Fruit fly (Drosophila melanogaster) S2 (cell line): Measurements from ENCODE around the gene CG2574.

Source experiments
- CG8478 ChIP-seq: fragments of >200 bp; optimal IDR thresholded peaks from 2 replicates; lab custom pipeline; 2018
- CTCF ChIP-seq, 2 experiments: fragments of >200 bp; optimal IDR thresholded peaks; 2 replicates each; lab custom pipeline; 2018

CG2574 gene

dm6 chrX:12408377-12408911 lies at the start of gene CG2574, which contains the start of gene CG32651:
CG2574 (plus strand) TSS chrX:12408861.
CG32651 (minus strand) TSS chrX:12408477.
- TF ChIP-seq CG8478 (no peak), CTCF (optimal IDR thresholded peaks at IDR 0.05; lab: Kevin White, UChicago) (no peak)

dm6 chrX:12372818-12373217 lies 35.8 kb upstream of the CG2574 start, which contains the start of gene CG2577:
CG2577 (plus strand) TSS chrX:12373118.
- no peak for TF ChIP-seq CG8478
- TF ChIP-seq CTCF (optimal IDR thresholded peaks at IDR 0.05; lab: Kevin White, UChicago): no peak

- TF ChIP-seq CTCF (optimal IDR thresholded peaks at IDR 0.05; lab: Kevin White, UChicago) (no peak), CG8478 (no peak)
These were observed 31.0 kb upstream of the CG2574 start, which contains the start of gene Ir11a for dm6 chrX:12377655-12378054. Ir11a (minus strand) TSS chrX:12377755.

DNA sequence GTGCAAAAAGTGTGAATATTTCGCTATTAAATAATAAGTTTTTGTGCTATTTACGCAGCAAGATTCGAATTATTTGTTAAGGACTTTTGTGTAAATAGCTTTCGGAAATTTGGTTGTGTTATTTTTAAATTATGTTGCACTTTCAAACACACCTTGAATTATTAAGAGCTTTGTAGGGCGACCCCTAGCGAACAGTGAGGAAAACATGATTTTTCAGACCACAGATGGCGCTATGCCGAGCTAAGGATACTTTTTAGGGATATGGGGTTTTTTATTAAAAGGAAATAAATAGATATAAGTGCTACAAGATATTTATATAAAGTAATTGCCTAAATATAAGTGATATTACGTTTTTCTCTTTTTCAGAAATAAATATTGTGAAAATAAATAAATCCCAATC lies 22.4 kb upstream of the CG2574 start:
- TF ChIP-seq CTCF (optimal IDR thresholded peaks at IDR 0.05; lab: Kevin White, UChicago): peak; percentile 46 to 75
- TF ChIP-seq CG8478: no peak

DNA sequence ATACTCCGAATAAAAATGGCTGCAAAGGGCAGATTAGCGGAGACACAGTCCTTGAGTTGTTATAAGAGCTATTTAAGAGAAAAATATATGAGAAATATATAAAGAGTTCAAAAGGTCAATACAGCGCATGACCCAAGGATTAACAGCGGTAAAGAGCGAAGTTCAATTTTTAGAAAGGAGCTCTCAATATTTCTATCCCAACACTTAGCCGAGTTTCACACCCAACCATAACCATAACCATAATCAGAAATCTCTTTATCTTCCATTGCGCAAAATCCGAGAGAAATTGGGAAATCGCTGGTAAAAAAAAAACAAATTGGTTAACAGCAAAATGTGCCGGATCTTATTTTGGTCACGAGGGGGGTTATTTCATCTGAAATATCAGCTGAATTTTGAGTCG lies 19.5 kb upstream of the CG2574 start:
- no peak for TF ChIP-seq CG8478
- no peak for TF ChIP-seq CTCF (optimal IDR thresholded peaks at IDR 0.05; lab: Kevin White, UChicago)

- TF ChIP-seq CG8478 (no peak), CTCF (optimal IDR thresholded peaks at IDR 0.05; lab: Kevin White, UChicago) (no peak)
These were observed 16.9 kb upstream of the CG2574 start for dm6 chrX:12391732-12392131.

DNA sequence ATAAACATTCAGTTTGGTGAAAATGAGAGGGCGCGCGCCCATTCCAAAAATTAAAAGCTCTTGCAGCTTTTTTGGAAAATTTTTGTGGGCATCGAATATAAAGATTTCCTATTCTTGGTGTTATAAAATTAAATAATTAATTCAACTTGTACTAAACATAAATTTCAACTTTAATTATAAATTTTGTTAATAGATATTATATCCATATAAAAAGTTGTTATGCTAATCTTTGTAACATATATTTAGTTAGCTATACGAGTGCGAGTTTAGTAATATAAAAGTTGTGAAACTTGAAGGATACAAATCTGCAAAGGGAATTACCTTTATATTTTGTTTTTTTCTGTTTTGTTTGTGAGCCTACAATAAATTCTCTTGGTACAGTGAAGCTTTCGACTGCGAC lies 22.8 kb downstream of the CG2574 start:
- TF ChIP-seq CG8478 (no peak), CTCF (optimal IDR thresholded peaks at IDR 0.05; lab: Kevin White, UChicago) (no peak)

- no peak for TF ChIP-seq CG8478
- no peak for TF ChIP-seq CTCF (optimal IDR thresholded peaks at IDR 0.05; lab: Kevin White, UChicago)
These were observed 23.3 kb downstream of the CG2574 start, which contains the start of gene Pkcdelta for dm6 chrX:12431924-12432323. Pkcdelta (plus strand) TSS chrX:12432224.

- TF ChIP-seq CTCF (optimal IDR thresholded peaks at IDR 0.05; lab: Kevin White, UChicago): no peak
- TF ChIP-seq CG8478: no peak
These were observed 25.9 kb downstream of the CG2574 start for dm6 chrX:12434604-12435003.

- no peak for TF ChIP-seq CTCF (optimal IDR thresholded peaks at IDR 0.05; lab: Kevin White, UChicago)
- no peak for TF ChIP-seq CG8478
These were observed 28.4 kb downstream of the CG2574 start for dm6 chrX:12437099-12437498.

- TF ChIP-seq CTCF (optimal IDR thresholded peaks at IDR 0.05; lab: Kevin White, UChicago) (no peak), CG8478 (no peak)
These were observed 39.2 kb downstream of the CG2574 start for dm6 chrX:12447874-12448273.

dm6 chrX:12453704-12454103 lies 45.0 kb downstream of the CG2574 start:
- TF ChIP-seq CTCF (optimal IDR thresholded peaks at IDR 0.05; lab: Kevin White, UChicago) (no peak), CG8478 (no peak)

DNA sequence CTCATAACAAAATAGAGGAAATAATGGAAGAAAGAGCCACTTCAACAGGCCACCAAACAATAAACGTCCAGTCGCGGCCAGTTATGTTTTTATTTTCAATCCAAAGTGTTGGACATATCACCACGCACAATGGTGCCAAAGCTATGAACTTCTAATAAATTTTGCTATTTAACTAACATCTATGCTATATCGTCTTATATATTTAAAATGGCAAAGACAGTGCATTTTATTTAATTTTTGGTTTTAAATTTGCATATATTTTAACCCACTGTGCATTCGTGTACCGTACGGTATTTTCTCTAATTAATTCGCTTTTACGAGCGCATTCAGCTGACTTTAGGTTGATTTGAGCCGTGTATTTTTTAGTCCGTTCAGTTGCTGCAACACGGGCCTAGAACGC lies 45.7 kb downstream of the CG2574 start, which contains the start of gene CG15927:
Gene CG15927, plus strand, starts transcription at position 372 of the 400 bp plus-strand sequence.
- no peak for TF ChIP-seq CG8478
- TF ChIP-seq CTCF (optimal IDR thresholded peaks at IDR 0.05; lab: Kevin White, UChicago): no peak

DNA sequence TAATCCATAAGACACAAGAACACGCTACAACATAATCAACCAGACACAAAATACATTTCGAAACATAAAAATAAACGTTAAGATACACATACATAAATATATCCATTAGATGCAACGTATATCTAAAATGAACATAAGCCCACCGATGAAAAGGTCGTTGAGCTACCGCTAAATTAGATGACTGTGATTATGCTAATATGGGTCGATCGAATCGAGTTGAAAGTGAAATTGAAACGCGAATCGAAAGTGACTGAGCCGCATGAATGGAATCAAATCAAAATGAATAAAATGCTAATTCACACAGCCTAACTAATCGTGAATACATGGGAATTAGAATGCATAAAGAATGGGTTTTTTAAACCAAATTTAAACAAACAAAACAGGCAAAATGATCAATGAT lies 47.2 kb downstream of the CG2574 start:
- TF ChIP-seq CG8478 (no peak), CTCF (optimal IDR thresholded peaks at IDR 0.05; lab: Kevin White, UChicago) (no peak)

DNA sequence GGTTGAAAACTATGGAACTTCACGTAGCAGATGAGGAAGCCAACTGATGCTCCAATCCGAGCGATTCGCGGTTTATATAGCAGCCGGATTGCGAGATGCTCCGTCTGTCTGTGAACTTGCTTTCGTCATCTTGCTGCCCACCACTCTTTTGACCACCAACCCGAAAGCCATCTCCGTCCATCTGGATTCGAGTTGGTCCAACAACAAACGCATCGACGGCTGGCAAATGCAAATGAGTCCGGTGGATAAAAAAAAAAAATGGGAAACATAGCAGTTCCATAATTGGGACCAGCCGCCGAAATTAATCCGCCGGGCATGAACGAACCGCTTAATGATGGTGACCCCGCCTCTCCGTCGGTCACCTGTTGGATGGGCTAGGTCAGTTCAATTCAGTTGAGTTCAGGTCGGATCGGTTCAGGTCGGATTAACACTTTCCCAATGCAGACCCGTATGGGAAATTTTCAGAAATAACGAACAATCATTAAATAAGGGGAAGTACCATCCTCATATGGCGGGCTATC lies 49.1 kb downstream of the CG2574 start, which contains the start of gene CG15731:
Gene CG15731, minus strand, starts transcription at position 51 of the 521 bp plus-strand sequence.
- no peak for TF ChIP-seq CG8478
- no peak for TF ChIP-seq CTCF (optimal IDR thresholded peaks at IDR 0.05; lab: Kevin White, UChicago)
